Worm (Caenorhabditis elegans) whole organism, late embryonic: ENCODE data around the gene F36H1.12.

Experiments used
- ceh-34 ChIP-seq: sonication (generic microtip); optimal IDR thresholded peaks from 2 replicates; lab custom pipeline; 2016; ENCODE audit warnings: mild to moderate bottlenecking, missing genetic modification characterization, missing compliant biosample characterization
- nfya-1 ChIP-seq: sonication (generic microtip); optimal IDR thresholded peaks from 2 replicates; lab custom pipeline; 2017; ENCODE audit warnings: missing genetic modification characterization, mild to moderate bottlenecking, missing compliant biosample characterization, antibody characterized with exemption, moderate library complexity
- nhr-11 ChIP-seq: fragments of 150-350 bp; optimal IDR thresholded peaks from 2 replicates; lab custom pipeline; 2014; ENCODE audit warnings: missing biosample characterization, missing genetic modification characterization
- pqm-1 ChIP-seq: sonication (generic microtip); optimal IDR thresholded peaks from 2 replicates; lab custom pipeline; 2016; ENCODE audit warnings: missing genetic modification characterization, missing compliant biosample characterization
- zip-5 ChIP-seq: sonication (generic microtip); optimal IDR thresholded peaks from 2 replicates; lab custom pipeline; 2016; ENCODE audit warnings: missing genetic modification characterization, missing compliant biosample characterization

ce11 chrIV:11080823-11081285, 27.4 kb upstream of the F36H1.12 start, which contains the start of gene atg-7:
- TF ChIP-seq nfya-1 (tag; lab: Kevin White, UChicago) (no peak), ceh-34 (tag; lab: Kevin White, UChicago) (no peak), zip-5 (tag; lab: Kevin White, UChicago) (no peak), nhr-11 (tag; lab: Kevin White, UChicago) (no peak), pqm-1 (tag; lab: Kevin White, UChicago) (no peak)
